Worm (Caenorhabditis elegans) whole organism, young adult: ENCODE data around the gene col-108.

Experiments used
- B0019.2 ChIP-seq: fragments of 200-800 bp; sonication (Bioruptor generic); conservative IDR thresholded peaks from 2 replicates; pipeline ENCODE4 v1.3.6; 2022; ENCODE audit warnings: missing genetic modification reagents, missing genetic modification characterization, missing compliant biosample characterization
- B0261.1 ChIP-seq: sonication (generic microtip); optimal IDR thresholded peaks from 2 replicates; lab custom pipeline; 2016; ENCODE audit warnings: mild to moderate bottlenecking, missing genetic modification characterization, moderate library complexity, missing compliant biosample characterization
- C17E4.6 ChIP-seq: fragments of 200-800 bp; sonication (Bioruptor generic); IDR thresholded peaks from 2 replicates; pipeline ENCODE4 v1.3.6; 2022; ENCODE audit warnings: missing genetic modification reagents, missing genetic modification characterization, missing compliant biosample characterization
- F33H1.4 ChIP-seq: fragments of 200-800 bp; sonication (Bioruptor generic); IDR thresholded peaks from 2 replicates; pipeline ENCODE4 v1.3.6; 2022; ENCODE audit warnings: missing genetic modification reagents, missing genetic modification characterization, missing compliant biosample characterization
- F39B2.1 ChIP-seq: fragments of 200-800 bp; sonication (Bioruptor generic); IDR thresholded peaks from 2 replicates; pipeline ENCODE4 v1.3.6; 2022; ENCODE audit warnings: missing genetic modification reagents, missing genetic modification characterization, missing compliant biosample characterization
- F57A8.1 ChIP-seq: fragments of 200-800 bp; sonication (Bioruptor generic); optimal IDR thresholded peaks from 2 replicates; lab custom pipeline; 2018; ENCODE audit warnings: mild to moderate bottlenecking, missing genetic modification characterization, moderate library complexity, missing compliant biosample characterization
- K11D2.4 ChIP-seq: fragments of 200-800 bp; sonication (Bioruptor generic); IDR thresholded peaks from 2 replicates; pipeline ENCODE4 v1.3.6; 2022; ENCODE audit warnings: missing genetic modification reagents, missing genetic modification characterization, missing compliant biosample characterization
- T07F8.4 ChIP-seq: sonication (generic microtip); optimal IDR thresholded peaks from 2 replicates; lab custom pipeline; 2016; ENCODE audit warnings: mild to moderate bottlenecking, missing genetic modification characterization, moderate library complexity, missing compliant biosample characterization
- Y53G8AR.9 ChIP-seq: fragments of 200-800 bp; sonication (Bioruptor generic); conservative IDR thresholded peaks from 2 replicates; pipeline ENCODE4 v1.3.6; 2022; ENCODE audit warnings: missing genetic modification reagents, missing genetic modification characterization, missing compliant biosample characterization
- Y67H2A.10 ChIP-seq: fragments of 200-800 bp; sonication (Bioruptor generic); conservative IDR thresholded peaks from 2 replicates; pipeline ENCODE4 v1.3.6; 2022; ENCODE audit warnings: missing genetic modification reagents, missing genetic modification characterization, missing compliant biosample characterization
- akir-1 ChIP-seq: fragments of 200-800 bp; sonication (Bioruptor generic); optimal IDR thresholded peaks from 2 replicates; lab custom pipeline; 2018; ENCODE audit warnings: mild to moderate bottlenecking, missing genetic modification characterization, moderate library complexity, missing compliant biosample characterization
- aptf-3 ChIP-seq: fragments of 200-800 bp; sonication (Bioruptor generic); IDR thresholded peaks from 2 replicates; pipeline ENCODE4 v1.3.6; 2022; ENCODE audit warnings: missing genetic modification characterization, missing compliant biosample characterization
- attf-3 ChIP-seq: fragments of 200-800 bp; sonication (Bioruptor generic); conservative IDR thresholded peaks from 2 replicates; pipeline ENCODE4 v1.3.6; 2022; ENCODE audit warnings: missing genetic modification reagents, missing genetic modification characterization, missing compliant biosample characterization
- ccch-3 ChIP-seq: fragments of 200-800 bp; sonication (Bioruptor generic); optimal IDR thresholded peaks from 2 replicates; lab custom pipeline; 2018; ENCODE audit warnings: mild to moderate bottlenecking, missing genetic modification characterization, missing compliant biosample characterization
- cebp-1 ChIP-seq, 2 experiments: fragments of 200-800 bp in 1 of 2; sonication (Bioruptor generic) in 1 of 2; sonication (generic microtip) in 1 of 2; IDR thresholded peaks in 1 of 2; optimal IDR thresholded peaks in 1 of 2; 2 replicates each; pipeline versions ENCODE4 v1.3.6 to Lab custom; 2017 to 2022; ENCODE audit warnings: missing compliant biosample characterization in 2 of 2, missing genetic modification characterization in 2 of 2, mild to moderate bottlenecking in 1 of 2, missing genetic modification reagents in 1 of 2, moderate library complexity in 1 of 2
- ceh-100 ChIP-seq: fragments of 200-800 bp; sonication (Bioruptor generic); IDR thresholded peaks from 2 replicates; pipeline ENCODE4 v1.3.6; 2022; ENCODE audit warnings: missing genetic modification reagents, missing genetic modification characterization, missing compliant biosample characterization
- ceh-79 ChIP-seq: sonication (generic microtip); optimal IDR thresholded peaks from 2 replicates; lab custom pipeline; 2017; ENCODE audit warnings: mild to moderate bottlenecking, missing genetic modification characterization, missing compliant biosample characterization
- ceh-91 ChIP-seq: fragments of 200-800 bp; sonication (Bioruptor generic); IDR thresholded peaks from 2 replicates; pipeline ENCODE4 v1.3.6; 2022; ENCODE audit warnings: missing genetic modification reagents, missing genetic modification characterization, missing compliant biosample characterization
- die-1 ChIP-seq: sonication (generic microtip); optimal IDR thresholded peaks from 2 replicates; lab custom pipeline; 2016; ENCODE audit warnings: missing genotype, mild to moderate bottlenecking, missing genetic modification characterization, missing compliant biosample characterization
- dox-1 ChIP-seq: fragments of 200-800 bp; sonication (Bioruptor generic); IDR thresholded peaks from 2 replicates; pipeline ENCODE4 v1.3.6; 2022; ENCODE audit warnings: missing genetic modification reagents, missing genetic modification characterization, missing compliant biosample characterization
- egl-44 ChIP-seq: fragments of 200-800 bp; sonication (Bioruptor generic); IDR thresholded peaks from 2 replicates; pipeline ENCODE4 v1.3.6; 2022; ENCODE audit warnings: missing genetic modification reagents, missing genetic modification characterization, missing compliant biosample characterization
- egrh-3 ChIP-seq: fragments of 200-800 bp; sonication (Bioruptor generic); IDR thresholded peaks from 2 replicates; pipeline ENCODE4 v1.3.6; 2022; ENCODE audit warnings: missing genetic modification reagents, missing genetic modification characterization, missing compliant biosample characterization
- ekl-4 ChIP-seq: fragments of 200-800 bp; sonication (Bioruptor generic); IDR thresholded peaks from 2 replicates; pipeline ENCODE4 v1.3.6; 2022; ENCODE audit warnings: missing genetic modification reagents, missing genetic modification characterization, missing compliant biosample characterization
- hlh-26 ChIP-seq: fragments of 200-800 bp; sonication (Bioruptor generic); conservative IDR thresholded peaks from 2 replicates; pipeline ENCODE4 v1.3.6; 2022; ENCODE audit warnings: missing genetic modification reagents, missing genetic modification characterization, missing compliant biosample characterization
- hmg-1.2 ChIP-seq: fragments of 200-800 bp; sonication (Bioruptor generic); IDR thresholded peaks from 2 replicates; pipeline ENCODE4 v1.3.6; 2022; ENCODE audit warnings: missing genetic modification reagents, missing genetic modification characterization, missing compliant biosample characterization
- let-607 ChIP-seq, 2 experiments: fragments of 200-800 bp in 1 of 2; sonication (Bioruptor generic) in 1 of 2; sonication (generic microtip) in 1 of 2; optimal IDR thresholded peaks; 2 replicates each; lab custom pipeline; 2016 to 2018; ENCODE audit warnings: mild to moderate bottlenecking in 2 of 2, missing compliant biosample characterization in 2 of 2, missing genetic modification characterization in 2 of 2, moderate library complexity in 2 of 2, missing genotype in 1 of 2
- lin-35 ChIP-seq, 3 experiments: fragments of 150-350 bp in 2 of 3; sonication (generic microtip) in 1 of 3; optimal IDR thresholded peaks; 2 replicates each; lab custom pipeline; 2014 to 2018; ENCODE audit warnings: missing biosample characterization in 3 of 3, missing genetic modification characterization in 3 of 3, missing genetic modification reagents in 3 of 3
- lin-40 ChIP-seq: sonication (generic microtip); optimal IDR thresholded peaks from 2 replicates; lab custom pipeline; 2016; ENCODE audit warnings: missing genetic modification characterization, mild to moderate bottlenecking, missing compliant biosample characterization, missing genotype, missing genetic modification reagents
- lin-54 ChIP-seq: fragments of 200-800 bp; sonication (Bioruptor generic); optimal IDR thresholded peaks from 2 replicates; lab custom pipeline; 2018; ENCODE audit warnings: mild to moderate bottlenecking, missing genetic modification characterization, missing compliant biosample characterization
- lir-1 ChIP-seq: fragments of 200-800 bp; sonication (Bioruptor generic); conservative IDR thresholded peaks from 2 replicates; pipeline ENCODE4 v1.3.6; 2022; ENCODE audit warnings: missing genetic modification reagents, missing genetic modification characterization, missing compliant biosample characterization
- madf-6 ChIP-seq: fragments of 200-800 bp; sonication (Bioruptor generic); IDR thresholded peaks from 2 replicates; pipeline ENCODE4 v1.3.6; 2022; ENCODE audit warnings: missing genetic modification reagents, missing genetic modification characterization, missing compliant biosample characterization
- madf-8 ChIP-seq: fragments of 200-800 bp; sonication (Bioruptor generic); conservative IDR thresholded peaks from 2 replicates; pipeline ENCODE4 v1.3.6; 2022; ENCODE audit warnings: missing genetic modification reagents, missing genetic modification characterization, missing compliant biosample characterization
- mcd-1 ChIP-seq: fragments of 200-800 bp; sonication (Bioruptor generic); IDR thresholded peaks from 2 replicates; pipeline ENCODE4 v1.3.6; 2022; ENCODE audit warnings: missing genetic modification reagents, missing genetic modification characterization, missing compliant biosample characterization
- nfyb-1 ChIP-seq: fragments of 200-800 bp; sonication (Bioruptor generic); IDR thresholded peaks from 2 replicates; pipeline ENCODE4 v1.3.6; 2022; ENCODE audit warnings: missing genetic modification reagents, missing genetic modification characterization, missing compliant biosample characterization
- nhr-179 ChIP-seq: sonication (generic microtip); optimal IDR thresholded peaks from 2 replicates; lab custom pipeline; 2016; ENCODE audit warnings: mild to moderate bottlenecking, missing genetic modification characterization, missing compliant biosample characterization
- rcor-1 ChIP-seq: fragments of 200-800 bp; sonication (Bioruptor generic); IDR thresholded peaks from 2 replicates; pipeline ENCODE4 v1.3.6; 2022; ENCODE audit warnings: missing genetic modification reagents, missing genetic modification characterization, missing compliant biosample characterization
- rec-8 ChIP-seq, 2 experiments: sonication (generic microtip); optimal IDR thresholded peaks; 2 replicates each; lab custom pipeline; 2016; ENCODE audit warnings: mild to moderate bottlenecking in 2 of 2, missing genetic modification characterization in 2 of 2, missing genetic modification reagents in 2 of 2, missing genotype in 2 of 2, missing biosample characterization in 1 of 2, missing compliant biosample characterization in 1 of 2, moderate library complexity in 1 of 2
- snpc-1.1 ChIP-seq: sonication (generic microtip); optimal IDR thresholded peaks from 2 replicates; lab custom pipeline; 2017; ENCODE audit warnings: missing genetic modification characterization, mild to moderate bottlenecking, missing compliant biosample characterization, antibody characterized with exemption, moderate library complexity, missing genotype, missing genetic modification reagents; ENCODE audit not compliant: insufficient read depth
- snpc-1.3 ChIP-seq: sonication (generic microtip); optimal IDR thresholded peaks from 2 replicates; lab custom pipeline; 2017; ENCODE audit warnings: missing genetic modification characterization, mild to moderate bottlenecking, missing compliant biosample characterization, antibody characterized with exemption, moderate library complexity, missing genotype, missing genetic modification reagents; ENCODE audit not compliant: insufficient read depth
- tbp1 ChIP-seq: fragments of 200-800 bp; sonication (Bioruptor generic); optimal IDR thresholded peaks from 2 replicates; lab custom pipeline; 2018; ENCODE audit warnings: mild to moderate bottlenecking, missing genetic modification characterization, missing compliant biosample characterization
- tbx-9 ChIP-seq: sonication (generic microtip); optimal IDR thresholded peaks from 2 replicates; lab custom pipeline; 2016; ENCODE audit warnings: borderline replicate concordance, missing genetic modification characterization, inconsistent platforms, missing compliant biosample characterization
- unc-130 ChIP-seq: sonication (generic microtip); optimal IDR thresholded peaks from 2 replicates; lab custom pipeline; 2016; ENCODE audit warnings: missing genetic modification reagents, missing genetic modification characterization, missing compliant biosample characterization
- unc-62 ChIP-seq: fragments of 150-350 bp; optimal IDR thresholded peaks from 2 replicates; lab custom pipeline; 2014; ENCODE audit warnings: missing biosample characterization, missing genetic modification reagents, missing genetic modification characterization
- zfh-2 ChIP-seq: fragments of 200-800 bp; sonication (Bioruptor generic); conservative IDR thresholded peaks from 2 replicates; pipeline ENCODE4 v1.3.6; 2022; ENCODE audit warnings: missing genetic modification reagents, missing genetic modification characterization, missing compliant biosample characterization

The col-108 gene

ce11 chrIV:1727538-1728072 is 40.8 kb upstream of the col-108 start (continued):
- TF ChIP-seq dox-1 (GFP tag; lab: Robert Waterston, UW) = no peak
- TF ChIP-seq attf-3 (GFP tag; lab: Robert Waterston, UW) = no peak
- TF ChIP-seq madf-8 (GFP tag; lab: Robert Waterston, UW) = no peak
- no peak for TF ChIP-seq snpc-1.3
- no peak for TF ChIP-seq let-607 (tag; optimal IDR thresholded peaks at IDR 0.05; lab: Kevin White, UChicago)
- no peak for TF ChIP-seq egl-44 (GFP tag; lab: Robert Waterston, UW)
- no peak for TF ChIP-seq T07F8.4 (tag; lab: Kevin White, UChicago)
- no peak for TF ChIP-seq lin-35 (GFP tag; optimal IDR thresholded peaks at IDR 0.05; lab: Kevin White, UChicago)
- no peak for TF ChIP-seq K11D2.4 (GFP tag; lab: Robert Waterston, UW)
- no peak for TF ChIP-seq B0019.2 (GFP tag; lab: Robert Waterston, UW)
- TF ChIP-seq F57A8.1 (GFP tag; lab: Kevin White, UChicago) = no peak
- TF ChIP-seq ekl-4 (GFP tag; lab: Robert Waterston, UW) = no peak
- TF ChIP-seq C17E4.6 (GFP tag; lab: Robert Waterston, UW) = 0 out of 2 replicates have a peak, but pooled peaks have one; percentile 38
- TF ChIP-seq lir-1 = no peak
- TF ChIP-seq zfh-2 (GFP tag; lab: Robert Waterston, UW) = no peak
- no peak for TF ChIP-seq die-1
- TF ChIP-seq tbx-9 (tag; lab: Kevin White, UChicago) = no peak
- no peak for TF ChIP-seq akir-1 (GFP tag; lab: Kevin White, UChicago)
- no peak for TF ChIP-seq ceh-79 (tag; lab: Kevin White, UChicago)
- no peak for TF ChIP-seq egrh-3

ce11 chrIV:1738324-1738730 is 30.1 kb upstream of the col-108 start:
- TF ChIP-seq lin-35 (GFP tag; optimal IDR thresholded peaks at IDR 0.05; lab: Kevin White, UChicago) (peak in 1 of 3 experiments; percentile 61), nfyb-1 (GFP tag; lab: Robert Waterston, UW) (0 out of 2 replicates have a peak, but pooled peaks have one; percentile 56), ceh-91 (GFP tag; lab: Robert Waterston, UW) (peak; percentile 84), mcd-1 (GFP tag; lab: Robert Waterston, UW) (peak; percentile 95), B0019.2 (GFP tag; lab: Robert Waterston, UW) (no peak), hlh-26 (GFP tag; lab: Robert Waterston, UW) (no peak), unc-62 (no peak), F39B2.1 (GFP tag; lab: Robert Waterston, UW) (no peak), lin-40 (peak; percentile 42), tbp1 (GFP tag; lab: Kevin White, UChicago) (peak; percentile 30), Y53G8AR.9 (GFP tag; lab: Robert Waterston, UW) (peak; percentile 64; the same call in 1 of the 2 replicates), snpc-1.1 (tag; lab: Kevin White, UChicago) (no peak), zfh-2 (GFP tag; lab: Robert Waterston, UW) (peak; percentile 79), madf-6 (GFP tag; lab: Robert Waterston, UW) (peak; percentile 93), cebp-1 (GFP tag; IDR thresholded peaks at IDR 0.05; lab: Robert Waterston, UW) (no peak), cebp-1 (tag; optimal IDR thresholded peaks at IDR 0.05; lab: Kevin White, UChicago) (peak; percentile 65), rec-8 (tag; optimal IDR thresholded peaks at IDR 0.05; lab: Kevin White, UChicago) (no peak), ccch-3 (no peak), attf-3 (GFP tag; lab: Robert Waterston, UW) (peak; percentile 71), Y67H2A.10 (GFP tag; lab: Robert Waterston, UW) (no peak), hmg-1.2 (GFP tag; lab: Robert Waterston, UW) (peak; percentile 50; the same call in 1 of the 2 replicates), nhr-179 (no peak), lin-54 (GFP tag; lab: Kevin White, UChicago) (peak; percentile 92), ceh-100 (peak; percentile 80), ceh-79 (tag; lab: Kevin White, UChicago) (no peak), B0261.1 (tag; lab: Kevin White, UChicago) (no peak), unc-130 (GFP tag; lab: Kevin White, UChicago) (peak; percentile 38), rcor-1 (peak; percentile 54), aptf-3 (no peak), F33H1.4 (GFP tag; lab: Robert Waterston, UW) (peak; percentile 85)
